Worm (Caenorhabditis elegans): ENCODE data around the gene best-19.

DNA sequence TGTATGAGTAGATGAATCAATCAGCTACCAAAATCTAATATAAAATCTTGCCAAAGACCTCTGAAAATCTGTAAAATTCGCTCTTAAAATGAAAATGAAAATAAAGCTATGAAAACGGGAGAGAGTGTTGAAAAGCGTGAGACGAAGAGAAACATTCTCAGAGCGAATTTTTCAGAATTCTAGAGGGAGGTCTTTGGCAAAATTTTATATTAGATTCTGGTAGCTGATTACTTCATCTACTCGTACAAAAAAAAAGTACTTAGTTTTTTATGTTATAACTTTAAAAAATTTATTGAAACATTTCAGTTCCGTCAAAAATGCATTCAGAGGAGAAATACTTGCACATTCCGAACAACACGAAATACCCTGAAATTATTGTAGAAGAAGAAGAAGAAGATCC is 41.3 kb downstream of the best-19 start, which contains the start of gene drl-1:
- TF ChIP-seq nhr-25 (tag; optimal IDR thresholded peaks at IDR 0.05) (no peak), nhr-6 (tag; optimal IDR thresholded peaks at IDR 0.05) (no peak), zag-1 (tag; optimal IDR thresholded peaks at IDR 0.05) (no peak), nhr-11 (tag; optimal IDR thresholded peaks at IDR 0.05) (no peak), nhr-12 (tag; optimal IDR thresholded peaks at IDR 0.05) (no peak), unc-39 (tag; optimal IDR thresholded peaks at IDR 0.05) (no peak), lin-39 (tag; optimal IDR thresholded peaks at IDR 0.05) (no peak), ztf-11 (tag; optimal IDR thresholded peaks at IDR 0.05) (no peak), alr-1 (tag; optimal IDR thresholded peaks at IDR 0.05) (no peak), fos-1 (tag; optimal IDR thresholded peaks at IDR 0.05) (no peak), lsy-2 (tag; optimal IDR thresholded peaks at IDR 0.05) (no peak)

Data from whole organism, L2 larva.